Worm (Caenorhabditis elegans): Measurements from ENCODE around the gene sec-10.

The sec-10 gene

ce11 chrIV:7782292-7782691 lies at the start of gene sec-10:
Gene sec-10 (minus strand): TSS chrIV:7782499.
- no peak for TF ChIP-seq unc-62 (GFP tag; optimal IDR thresholded peaks at IDR 0.05)

- TF ChIP-seq unc-62 (GFP tag; optimal IDR thresholded peaks at IDR 0.05), result no peak
Observed at ce11 chrIV:7830151-7830550, 47.9 kb upstream of the sec-10 start, which contains the start of gene mvb-12. Gene mvb-12 (plus strand): TSS chrIV:7830525.

ce11 chrIV:7829275-7829938 lies 47.1 kb upstream of the sec-10 start, which contains the start of gene C06A6.4:
Gene C06A6.4 (minus strand): TSS chrIV:7829298.
- no peak for TF ChIP-seq unc-62 (GFP tag; optimal IDR thresholded peaks at IDR 0.05)

- TF ChIP-seq unc-62 (GFP tag; optimal IDR thresholded peaks at IDR 0.05), result no peak
Observed at ce11 chrIV:7824649-7825048, 42.4 kb upstream of the sec-10 start.

- TF ChIP-seq unc-62 (GFP tag; optimal IDR thresholded peaks at IDR 0.05), result no peak
Observed at ce11 chrIV:7822524-7822923, 40.2 kb upstream of the sec-10 start, which contains the start of gene T14A8.2. Gene T14A8.2 (minus strand): TSS chrIV:7822624.

- no peak for TF ChIP-seq unc-62 (GFP tag; optimal IDR thresholded peaks at IDR 0.05)
Observed at ce11 chrIV:7817852-7818251, 35.6 kb upstream of the sec-10 start, which contains the start of gene ric-3. Gene ric-3 (plus strand): TSS chrIV:7818251.

ce11 chrIV:7816402-7817102 lies 34.3 kb upstream of the sec-10 start:
- no peak for TF ChIP-seq unc-62 (GFP tag; optimal IDR thresholded peaks at IDR 0.05)

ce11 chrIV:7815683-7816183 lies 33.4 kb upstream of the sec-10 start, which contains the start of gene cdgs-1:
Gene cdgs-1 (minus strand): TSS chrIV:7815733.
- TF ChIP-seq unc-62 (GFP tag; optimal IDR thresholded peaks at IDR 0.05), result no peak

ce11 chrIV:7812709-7813108 lies 30.4 kb upstream of the sec-10 start, which contains the start of gene zgpa-1:
Gene zgpa-1 (minus strand): TSS chrIV:7812809.
- no peak for TF ChIP-seq unc-62 (GFP tag; optimal IDR thresholded peaks at IDR 0.05)

ce11 chrIV:7808583-7808982 lies 26.3 kb upstream of the sec-10 start, which contains the start of gene C33H5.1:
Gene C33H5.1 (plus strand): TSS chrIV:7808912.
- TF ChIP-seq unc-62 (GFP tag; optimal IDR thresholded peaks at IDR 0.05), result no peak

ce11 chrIV:7804740-7805139 lies 22.4 kb upstream of the sec-10 start, which contains the start of gene C33H5.2:
Gene C33H5.2 (plus strand): TSS chrIV:7805040.
- TF ChIP-seq unc-62 (GFP tag; optimal IDR thresholded peaks at IDR 0.05), result no peak

- no peak for TF ChIP-seq unc-62 (GFP tag; optimal IDR thresholded peaks at IDR 0.05)
Observed at ce11 chrIV:7803250-7803649, 21.0 kb upstream of the sec-10 start, which contains the start of gene C33H5.16. Gene C33H5.16 (minus strand): TSS chrIV:7803350.

- TF ChIP-seq unc-62 (GFP tag; optimal IDR thresholded peaks at IDR 0.05), result no peak
Observed at ce11 chrIV:7800338-7800737, 18.0 kb upstream of the sec-10 start.

- TF ChIP-seq unc-62 (GFP tag; optimal IDR thresholded peaks at IDR 0.05), result no peak
Observed at ce11 chrIV:7796432-7797113, 14.3 kb upstream of the sec-10 start, which contains the start of gene sgo-1. Gene sgo-1 (minus strand): TSS chrIV:7796482.

ce11 chrIV:7794709-7795108 lies 12.4 kb upstream of the sec-10 start, which contains the start of gene ntp-1:
Gene ntp-1 (minus strand): TSS chrIV:7794809.
- no peak for TF ChIP-seq unc-62 (GFP tag; optimal IDR thresholded peaks at IDR 0.05)
